Fruit fly (Drosophila melanogaster) S2 (cell line): Measurements from ENCODE around the gene sov.

Source experiments
- CG8478 ChIP-seq: fragments of >200 bp; optimal IDR thresholded peaks from 2 replicates; lab custom pipeline; 2018
- CTCF ChIP-seq, 2 experiments: fragments of >200 bp; optimal IDR thresholded peaks; 2 replicates each; lab custom pipeline; 2018

- TF ChIP-seq CG8478 (lab: Kevin White, UChicago) (no peak), CTCF (optimal IDR thresholded peaks at IDR 0.05; lab: Kevin White, UChicago) (no peak)
Observed at dm6 chrX:6747244-6747643, 8.9 kb upstream of the sov start, which contains the start of gene CG14439.
